Fruit fly (Drosophila melanogaster): ENCODE data around the gene Lamtor4.

- no peak for TF ChIP-seq usp (GFP tag; optimal IDR thresholded peaks at IDR 0.05)
- TF ChIP-seq Dll (optimal IDR thresholded peaks at IDR 0.05) = no peak
These were observed 14.7 kb upstream of the Lamtor4 start for dm6 chr3L:3882046-3882445.
